Fruit fly (Drosophila melanogaster) Kc167 (cell line): ENCODE data around the gene CG8236.

Experiments used
- insv ChIP-seq: fragments of >200 bp; optimal IDR thresholded peaks from 3 replicates; lab custom pipeline; 2018; ENCODE audit warnings: missing external identifiers
- psq ChIP-seq: fragments of >200 bp; optimal IDR thresholded peaks from 2 replicates; lab custom pipeline; 2017; ENCODE audit warnings: missing external identifiers

dm6 chr3R:8741941-8742340 lies 27.3 kb upstream of the CG8236 start:
- TF ChIP-seq psq (lab: Kevin White, UChicago), result no peak
- TF ChIP-seq insv, result no peak
